Fruit fly (Drosophila melanogaster) S2 (cell line): ENCODE results near the gene Mgat4b.

Experiments
- CG8478 ChIP-seq: fragments of >200 bp; optimal IDR thresholded peaks from 2 replicates; lab custom pipeline; 2018
- CTCF ChIP-seq, 2 experiments: fragments of >200 bp; optimal IDR thresholded peaks; 2 replicates each; lab custom pipeline; 2018

The Mgat4b gene

dm6 chr3L:14769183-14769582 lies at the start of gene Mgat4b:
Mgat4b (minus strand) TSS chr3L:14769283.
- TF ChIP-seq CTCF (optimal IDR thresholded peaks at IDR 0.05; lab: Kevin White, UChicago) (no peak), CG8478 (no peak)

DNA sequence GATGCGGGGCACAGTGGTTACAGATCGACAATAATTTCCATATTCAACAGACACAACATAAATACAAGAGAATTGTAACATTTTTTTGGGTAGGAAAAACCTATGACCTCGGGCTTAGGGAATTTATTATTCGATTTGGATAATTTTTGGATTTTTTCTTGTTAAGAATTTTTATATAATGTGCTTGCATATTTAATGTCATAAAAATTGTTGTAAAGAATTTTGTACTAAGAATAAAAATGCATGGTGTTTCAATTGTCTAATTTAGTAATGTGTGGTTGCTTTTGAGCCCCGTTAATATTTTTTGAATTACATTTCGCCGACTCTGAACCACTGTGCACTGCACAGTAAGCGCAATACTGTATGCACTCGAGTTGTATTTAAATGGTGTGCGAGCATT lies 47.6 kb upstream of the Mgat4b start:
- TF ChIP-seq CG8478, result no peak
- no peak for TF ChIP-seq CTCF (optimal IDR thresholded peaks at IDR 0.05; lab: Kevin White, UChicago)

dm6 chr3L:14804724-14805221 lies 35.7 kb upstream of the Mgat4b start, which contains the start of gene CG17839:
CG17839 (plus strand) TSS chr3L:14805136.
- TF ChIP-seq CG8478, result no peak
- TF ChIP-seq CTCF (optimal IDR thresholded peaks at IDR 0.05; lab: Kevin White, UChicago), result no peak

DNA sequence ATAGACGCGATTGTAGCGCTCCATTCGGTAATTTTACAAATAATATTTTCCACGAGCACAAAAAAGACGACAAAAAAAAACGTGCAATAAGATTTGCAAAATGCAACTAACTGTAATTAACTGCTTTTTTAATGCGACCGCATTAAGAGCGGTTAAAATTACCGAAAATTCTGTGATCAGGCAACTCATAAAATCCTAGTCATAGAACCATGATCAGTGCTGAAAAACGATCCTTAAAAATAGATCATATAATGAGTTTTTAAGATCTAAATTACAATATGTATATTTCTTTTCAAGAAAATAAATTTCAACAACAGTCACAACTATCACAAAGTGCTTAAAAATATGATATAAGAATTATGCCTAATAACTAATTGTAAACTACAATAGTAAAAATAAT lies 34.2 kb upstream of the Mgat4b start, which contains the start of gene gnu:
Gene gnu (minus strand): TSS at position 125 of the 400 bp plus-strand sequence.
- TF ChIP-seq CG8478 (no peak), CTCF (optimal IDR thresholded peaks at IDR 0.05; lab: Kevin White, UChicago) (no peak)

dm6 chr3L:14801854-14802616 lies 33.0 kb upstream of the Mgat4b start, which contains the start of gene NHP2:
NHP2 (minus strand) TSS chr3L:14802168.
- TF ChIP-seq CG8478, result no peak
- peak in 1 of 2 experiments; percentile 34 for TF ChIP-seq CTCF (optimal IDR thresholded peaks at IDR 0.05; lab: Kevin White, UChicago)

- TF ChIP-seq CG8478 (no peak), CTCF (optimal IDR thresholded peaks at IDR 0.05; lab: Kevin White, UChicago) (no peak)
Observed at dm6 chr3L:14790849-14791646, 22.0 kb upstream of the Mgat4b start.

- TF ChIP-seq CG8478 (no peak), CTCF (optimal IDR thresholded peaks at IDR 0.05; lab: Kevin White, UChicago) (peak in 1 of 2 experiments; percentile 13)
Observed at dm6 chr3L:14790127-14790589, 21.1 kb upstream of the Mgat4b start.

DNA sequence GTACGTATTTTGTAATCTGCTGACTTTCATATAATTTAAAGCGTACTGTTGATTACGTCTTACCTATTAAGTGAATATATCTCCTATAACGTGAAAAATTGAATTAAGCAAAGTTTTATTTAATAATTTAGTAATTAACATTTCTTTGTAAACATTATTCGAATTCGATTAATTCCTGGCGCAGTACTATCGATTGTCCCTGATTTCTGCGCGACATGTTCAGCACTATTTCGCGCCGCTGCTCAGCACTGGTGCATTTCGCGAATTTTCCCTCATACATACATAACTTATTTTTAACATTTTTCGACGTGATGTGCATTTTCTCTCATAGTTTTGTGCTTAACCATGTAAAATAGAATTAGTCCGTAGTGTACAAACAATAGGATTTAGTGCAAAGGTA lies 20.6 kb upstream of the Mgat4b start, which contains the start of gene Helz:
Gene Helz (plus strand): TSS at position 260 of the 400 bp plus-strand sequence.
- TF ChIP-seq CTCF (optimal IDR thresholded peaks at IDR 0.05; lab: Kevin White, UChicago) (no peak), CG8478 (no peak)

DNA sequence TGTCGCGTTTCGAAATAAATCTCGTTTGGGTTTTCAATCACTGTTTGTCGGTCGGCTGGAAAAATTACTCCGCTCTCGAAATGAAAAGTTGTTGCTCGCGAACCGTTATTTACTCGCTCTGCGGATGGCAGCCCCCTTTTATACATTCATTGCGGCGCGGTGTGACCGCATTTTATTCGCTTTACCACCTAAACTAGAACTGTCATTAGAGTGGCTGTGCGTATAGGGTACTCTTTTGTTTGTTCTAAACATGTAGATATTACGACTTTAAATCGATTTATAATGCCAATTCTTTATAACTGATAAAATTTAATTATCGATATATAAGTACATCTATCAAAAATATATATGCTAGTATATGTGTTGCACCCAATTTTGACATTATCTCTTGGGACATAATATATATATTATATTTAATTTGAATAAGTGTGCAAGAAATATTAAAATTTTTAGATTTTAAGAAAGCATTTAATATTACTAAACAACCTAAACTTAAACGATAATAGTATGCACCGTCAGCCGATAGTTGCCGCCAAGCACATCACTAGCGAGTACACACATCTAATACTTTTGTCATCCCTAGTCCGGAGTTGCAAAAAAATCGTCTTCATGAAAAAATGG lies 17.3 kb upstream of the Mgat4b start, which contains the start of the genes bmm and Tdrd3:
Gene bmm (minus strand): TSS at position 183 of the 621 bp plus-strand sequence.
Gene Tdrd3 (plus strand): TSS at position 562 of the 621 bp plus-strand sequence.
- no peak for TF ChIP-seq CTCF (optimal IDR thresholded peaks at IDR 0.05; lab: Kevin White, UChicago)
- no peak for TF ChIP-seq CG8478

DNA sequence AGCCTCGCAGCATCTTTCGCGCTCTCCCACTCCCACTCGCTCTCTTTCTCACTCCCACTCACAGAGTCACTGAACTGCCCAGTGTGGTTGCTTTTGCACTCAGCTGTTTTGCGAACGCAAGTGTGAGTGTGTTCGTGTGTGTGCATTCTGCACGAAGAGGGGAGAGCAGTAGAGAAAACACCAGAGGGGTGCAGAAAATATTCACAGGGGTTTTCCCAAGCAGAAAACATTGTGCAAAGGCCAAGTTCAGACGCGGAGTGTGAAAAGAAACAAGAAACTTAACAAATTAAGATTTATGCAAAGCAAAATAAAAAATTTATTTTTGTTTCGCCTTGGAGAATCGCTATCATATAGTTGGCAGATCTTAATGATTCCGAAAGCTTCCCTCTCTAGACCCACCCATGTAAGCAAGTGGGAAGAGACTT lies 16.4 kb upstream of the Mgat4b start:
- TF ChIP-seq CTCF (optimal IDR thresholded peaks at IDR 0.05; lab: Kevin White, UChicago) (no peak), CG8478 (no peak)

DNA sequence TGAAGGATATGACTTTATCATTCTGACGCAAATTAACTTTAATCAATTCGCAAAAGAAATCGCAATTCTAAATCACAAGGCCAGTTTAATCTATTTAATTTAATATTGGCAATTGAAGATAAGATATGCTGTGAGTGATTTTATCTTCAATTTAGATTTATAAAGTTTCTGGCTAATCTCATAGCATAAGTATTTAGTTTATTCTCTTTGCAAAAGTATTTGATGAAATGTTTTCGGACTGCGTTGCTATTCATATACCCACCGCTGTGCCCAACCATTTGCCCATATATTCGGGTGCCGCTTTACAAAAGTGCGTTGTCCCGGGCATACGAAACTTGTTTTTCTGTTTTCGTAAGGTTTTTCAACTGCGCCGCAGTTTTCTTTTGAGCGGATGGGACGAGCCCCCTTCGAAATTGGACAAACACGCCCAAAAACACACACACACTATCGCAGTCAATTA lies 15.9 kb upstream of the Mgat4b start:
- TF ChIP-seq CG8478 (no peak), CTCF (optimal IDR thresholded peaks at IDR 0.05; lab: Kevin White, UChicago) (no peak)

DNA sequence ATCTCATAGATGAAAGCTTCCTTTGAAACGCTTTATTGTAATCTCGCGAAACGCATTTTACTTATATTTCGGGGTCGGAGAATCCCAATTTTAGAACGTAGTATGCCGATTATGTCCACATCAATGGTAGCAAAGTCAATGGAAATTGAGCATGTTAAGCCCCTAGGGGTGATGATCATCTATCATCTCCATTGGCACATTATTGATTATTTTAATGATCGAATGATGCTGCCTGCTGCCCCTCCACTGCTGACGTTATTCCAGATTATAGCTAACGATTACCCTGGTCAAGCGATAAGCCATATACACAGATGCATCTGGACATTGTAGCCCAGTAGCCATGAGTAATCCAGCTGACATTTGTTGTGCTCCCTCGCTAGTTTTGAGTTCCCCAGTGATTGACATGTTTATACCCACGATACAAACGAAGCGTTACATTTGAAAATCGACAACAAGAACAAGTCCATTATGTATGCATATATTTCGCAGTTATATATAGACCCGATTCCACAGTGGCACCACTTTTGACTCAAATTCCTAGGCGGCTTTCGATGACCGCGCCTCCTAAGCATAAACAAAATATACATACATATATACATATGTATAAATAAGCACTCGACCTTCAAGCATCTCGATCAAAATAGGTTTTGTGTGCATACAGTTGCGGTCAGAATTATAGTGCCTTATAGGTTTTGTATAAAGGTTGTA lies 15.3 kb upstream of the Mgat4b start:
- TF ChIP-seq CG8478 (no peak), CTCF (optimal IDR thresholded peaks at IDR 0.05; lab: Kevin White, UChicago) (no peak)

DNA sequence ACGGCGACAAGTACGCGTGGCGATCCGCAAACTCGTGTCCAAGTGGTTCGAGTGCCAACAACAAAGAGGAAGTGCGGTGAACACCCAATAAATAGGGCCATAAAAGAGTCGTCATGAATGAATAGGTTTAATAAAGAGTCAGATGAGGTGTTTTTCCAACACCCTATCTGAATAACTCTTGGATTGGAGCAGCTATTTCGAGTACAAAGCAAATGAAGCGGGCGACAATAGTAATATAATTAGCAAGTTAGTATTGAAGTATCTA lies 14.2 kb upstream of the Mgat4b start:
- TF ChIP-seq CG8478 (no peak), CTCF (optimal IDR thresholded peaks at IDR 0.05; lab: Kevin White, UChicago) (no peak)

DNA sequence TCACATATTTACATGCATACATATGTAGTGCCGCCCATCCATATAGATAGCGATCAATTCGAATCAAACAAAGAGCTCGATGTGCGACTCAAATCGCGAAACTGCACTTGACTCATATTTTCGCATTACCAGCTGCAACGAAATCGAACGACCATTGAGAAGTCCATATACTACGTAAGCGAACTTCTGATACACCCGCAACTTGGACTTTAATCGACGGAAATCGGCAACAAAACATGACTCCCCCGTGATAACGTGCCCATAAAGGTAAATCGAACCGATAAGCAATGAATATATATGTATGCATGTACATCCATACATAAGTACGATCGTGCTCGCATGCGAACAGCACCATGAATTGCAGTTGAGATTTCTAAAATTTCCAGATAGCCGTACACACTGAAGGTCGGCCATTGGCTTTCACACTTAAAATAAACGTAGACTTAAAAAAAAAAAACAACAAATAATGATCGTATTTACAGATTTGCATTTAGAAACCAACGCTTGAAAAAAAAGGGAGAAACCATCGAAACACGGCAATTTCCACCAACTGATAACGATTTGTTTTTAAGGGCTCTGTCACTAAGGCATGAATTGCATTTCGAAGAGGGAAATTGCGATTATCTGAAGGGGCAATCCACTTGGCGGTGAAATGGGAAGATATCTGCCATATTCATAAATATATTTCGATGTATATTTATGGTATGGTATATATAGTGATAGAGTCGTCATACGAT lies 13.7 kb upstream of the Mgat4b start:
- no peak for TF ChIP-seq CG8478
- no peak for TF ChIP-seq CTCF (optimal IDR thresholded peaks at IDR 0.05; lab: Kevin White, UChicago)
